Fruit fly (Drosophila melanogaster) whole organism, prepupa: ENCODE data around the gene CG1299.

Source experiments
- CG11902 ChIP-seq: fragments of 200-800 bp; sonication (Bioruptor generic); optimal IDR thresholded peaks from 3 replicates; lab custom pipeline; 2016; ENCODE audit warnings: missing biosample characterization, missing genetic modification characterization
- Ets96B ChIP-seq: fragments of 200-800 bp; optimal IDR thresholded peaks from 2 replicates; lab custom pipeline; 2019; ENCODE audit warnings: missing biosample characterization, mild to moderate bottlenecking, missing genetic modification characterization, moderate library complexity
- Hr4 ChIP-seq: fragments of 200-800 bp; sonication (Bioruptor generic); optimal IDR thresholded peaks from 3 replicates; lab custom pipeline; 2016; ENCODE audit warnings: missing biosample characterization, missing genetic modification characterization
- OdsH ChIP-seq: fragments of 200-800 bp; sonication (Bioruptor generic); optimal IDR thresholded peaks from 3 replicates; lab custom pipeline; 2016; ENCODE audit warnings: missing biosample characterization, missing genetic modification characterization
- Smox ChIP-seq: fragments of 200-800 bp; sonication (Bioruptor generic); optimal IDR thresholded peaks from 3 replicates; lab custom pipeline; 2016; ENCODE audit warnings: missing biosample characterization, missing genetic modification characterization
- Sox14 ChIP-seq: fragments of 200-800 bp; sonication (Bioruptor generic); optimal IDR thresholded peaks from 3 replicates; lab custom pipeline; 2016; ENCODE audit warnings: missing biosample characterization, missing genetic modification characterization
- Sox15 ChIP-seq: fragments of 200-800 bp; sonication (Bioruptor generic); optimal IDR thresholded peaks from 3 replicates; lab custom pipeline; 2016; ENCODE audit warnings: missing biosample characterization, missing genetic modification characterization
- acj6 ChIP-seq: fragments of 200-800 bp; sonication (Bioruptor generic); optimal IDR thresholded peaks from 3 replicates; lab custom pipeline; 2016; ENCODE audit warnings: missing biosample characterization, missing genetic modification characterization
- eg ChIP-seq: fragments of 200-800 bp; sonication (Bioruptor generic); IDR thresholded peaks from 3 replicates; pipeline ENCODE4 v1.3.6; 2022; ENCODE audit warnings: missing biosample characterization, missing genetic modification characterization
- fd59A ChIP-seq: fragments of 200-800 bp; sonication (Bioruptor generic); optimal IDR thresholded peaks from 2 replicates; lab custom pipeline; 2017; ENCODE audit warnings: missing biosample characterization, mild to moderate bottlenecking, missing genetic modification characterization, missing genetic modification reagents
- fd85E ChIP-seq: fragments of 200-800 bp; sonication (Bioruptor generic); optimal IDR thresholded peaks from 3 replicates; lab custom pipeline; 2016; ENCODE audit warnings: missing biosample characterization, missing genetic modification characterization
- vri ChIP-seq: fragments of 200-800 bp; sonication (Bioruptor generic); optimal IDR thresholded peaks from 3 replicates; lab custom pipeline; 2016; ENCODE audit warnings: missing biosample characterization, mild to moderate bottlenecking, missing genetic modification characterization

CG1299 gene

DNA sequence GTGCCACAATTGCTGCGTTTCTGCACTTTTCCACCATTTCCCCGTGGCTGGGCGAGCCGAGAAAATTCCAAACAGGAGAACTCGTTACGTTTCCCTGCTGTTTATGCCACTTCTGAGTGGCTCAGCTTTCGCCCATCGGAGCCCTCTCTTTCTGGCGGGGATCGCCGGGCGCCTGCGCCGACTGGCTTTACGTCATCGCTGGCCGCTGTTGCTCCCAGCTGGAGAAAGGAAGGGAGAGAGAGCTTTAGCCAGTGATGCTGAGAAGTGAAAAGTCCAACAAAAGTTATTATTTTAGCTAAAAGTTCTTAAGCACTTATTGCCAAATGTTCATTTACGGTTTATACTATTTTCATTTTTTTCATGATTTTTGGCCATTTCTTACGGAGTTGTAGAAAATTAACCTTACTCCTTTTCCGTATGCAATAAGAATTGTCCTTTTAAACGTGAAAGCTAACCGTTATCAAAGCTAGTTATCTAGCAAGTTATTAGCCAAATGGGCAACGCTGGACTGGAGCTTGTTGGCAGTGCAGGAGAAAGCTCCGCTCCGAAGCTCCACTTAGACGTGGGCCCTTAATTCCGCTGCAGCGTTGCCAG, 39.5 kb downstream of the CG1299 start, which contains the start of the genes Teh2 and tipE:
Gene Teh2, minus strand, starts transcription at position 94 of the 594 bp plus-strand sequence.
Gene tipE, plus strand, starts transcription at position 570 of the 594 bp plus-strand sequence.
- TF ChIP-seq Smox (GFP tag; lab: Kevin White, UChicago) (no peak), Sox15 (GFP tag; lab: Kevin White, UChicago) (no peak), fd59A (GFP tag; lab: Kevin White, UChicago) (no peak), Hr4 (GFP tag; lab: Kevin White, UChicago) (no peak), Sox14 (GFP tag; lab: Kevin White, UChicago) (no peak), fd85E (GFP tag; lab: Kevin White, UChicago) (no peak), CG11902 (GFP tag; lab: Kevin White, UChicago) (no peak), acj6 (no peak), OdsH (GFP tag; lab: Kevin White, UChicago) (no peak), eg (GFP tag; lab: Robert Waterston, UW) (no peak), Ets96B (tag; lab: Kevin White, UChicago) (no peak)

DNA sequence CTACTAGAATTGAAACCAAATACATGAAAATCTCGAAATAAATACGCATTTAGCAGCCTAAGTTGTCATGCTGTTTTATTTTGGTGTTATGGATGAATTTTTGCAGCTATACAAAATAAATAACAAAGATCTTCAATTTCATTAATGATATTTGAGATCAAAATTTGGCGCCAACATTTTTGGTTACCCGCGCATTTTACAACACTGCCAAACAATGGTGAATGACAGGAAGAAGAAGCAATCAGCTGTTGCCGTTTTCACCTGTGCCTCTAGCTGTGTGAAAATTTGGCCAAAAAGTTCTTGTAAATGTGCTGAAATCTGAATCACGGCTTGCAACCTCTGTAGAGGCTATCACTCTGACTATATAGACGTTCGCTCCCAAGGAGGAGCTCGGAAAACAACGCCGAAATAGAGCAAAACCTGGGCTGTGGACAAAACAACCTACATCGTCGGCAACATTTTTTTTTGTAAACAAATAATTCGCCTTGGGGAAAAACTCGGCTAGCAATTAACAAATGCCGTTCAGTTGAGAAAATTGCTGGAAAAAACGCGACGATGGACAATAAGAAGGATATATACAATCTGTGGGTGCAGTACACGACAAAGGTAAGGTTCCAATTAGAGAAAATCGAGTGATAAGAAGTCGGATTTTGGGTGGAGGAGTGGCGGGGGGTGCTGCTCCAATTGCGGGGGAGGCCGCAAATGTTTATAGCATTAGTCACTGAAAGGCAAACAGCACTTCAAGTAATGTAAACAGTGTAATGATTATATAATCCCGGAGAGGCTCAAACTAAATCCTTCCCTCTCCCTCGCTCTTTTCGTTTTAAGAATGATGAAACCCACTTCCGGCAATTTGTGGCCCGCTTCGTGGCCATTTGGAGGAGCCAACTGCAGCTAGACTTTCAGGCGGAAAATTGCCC, 45.5 kb downstream of the CG1299 start, which contains the start of gene CG43367:
Gene CG43367, plus strand, starts transcription at position 264 of the 920 bp plus-strand sequence.
- no peak for TF ChIP-seq Sox15 (GFP tag; lab: Kevin White, UChicago)
- TF ChIP-seq vri (GFP tag; lab: Kevin White, UChicago) = peak; percentile 71
